Worm (Caenorhabditis elegans): ENCODE results near the gene srm-6.

DNA sequence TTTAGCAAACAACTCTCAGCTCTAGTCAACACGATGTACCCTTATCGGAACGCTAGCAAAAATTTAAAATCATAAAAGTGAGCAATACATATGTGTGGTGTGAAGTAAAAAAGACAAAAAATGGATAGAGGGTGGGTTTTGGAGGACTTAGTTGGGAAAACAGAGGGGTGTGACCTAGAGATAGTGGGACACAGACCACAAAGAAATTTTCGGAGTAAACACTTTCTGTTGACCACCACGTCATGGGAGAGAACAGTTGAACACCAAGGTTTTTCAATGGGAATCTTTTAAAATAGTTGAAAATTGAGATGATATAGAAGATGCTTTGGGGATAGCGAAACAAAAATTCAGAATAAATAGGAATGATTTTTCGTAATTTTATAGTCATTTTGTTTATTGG lies 19.6 kb upstream of the srm-6 start:
- TF ChIP-seq unc-120 (tag; optimal IDR thresholded peaks at IDR 0.05; ENCODE audit: poor library complexity, severe bottlenecking): no peak
- no peak for TF ChIP-seq drap-1 (GFP tag; optimal IDR thresholded peaks at IDR 0.05)
- no peak for TF ChIP-seq snpc-4 (tag; optimal IDR thresholded peaks at IDR 0.05)
- TF ChIP-seq ztf-11 (tag; optimal IDR thresholded peaks at IDR 0.05): no peak
- no peak for TF ChIP-seq elt-1 (tag; optimal IDR thresholded peaks at IDR 0.05; ENCODE audit: borderline replicate concordance, insufficient read depth)
- no peak for TF ChIP-seq M03D4.4 (tag; optimal IDR thresholded peaks at IDR 0.05)
- TF ChIP-seq unc-39 (tag; optimal IDR thresholded peaks at IDR 0.05): no peak
- no peak for TF ChIP-seq mep-1 (tag; optimal IDR thresholded peaks at IDR 0.05)
- no peak for TF ChIP-seq ceh-39 (tag; optimal IDR thresholded peaks at IDR 0.05)
- no peak for TF ChIP-seq nhr-237 (tag; optimal IDR thresholded peaks at IDR 0.05)
- no peak for TF ChIP-seq ces-1 (GFP tag; optimal IDR thresholded peaks at IDR 0.05)

Data from whole organism, mixed stage, embryonic.